Worm (Caenorhabditis elegans): ENCODE data around the gene F07E5.7.

The F07E5.7 gene

DNA sequence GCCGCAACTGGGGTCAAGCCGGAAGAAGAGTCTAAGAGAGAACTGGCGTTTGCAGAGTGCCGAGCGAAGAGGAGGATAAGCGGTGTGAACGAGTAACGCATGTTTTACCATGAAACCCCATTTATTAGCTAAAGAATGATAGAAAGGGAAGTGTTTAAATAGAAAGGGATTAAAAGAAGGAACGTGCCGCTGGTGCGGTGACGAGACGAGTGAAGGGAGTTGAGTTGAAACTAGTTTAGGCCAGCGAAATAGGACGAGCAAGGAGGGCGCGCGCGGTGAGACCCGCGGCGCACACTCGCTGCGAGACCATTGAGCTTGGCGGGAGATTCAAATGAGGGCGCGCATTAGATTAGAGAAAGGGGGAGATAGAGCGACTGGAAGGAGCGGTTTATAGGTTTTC is 24.8 kb downstream of the F07E5.7 start, which contains the start of gene math-1:
Gene math-1 (minus strand): TSS at position 101 of the 400 bp plus-strand sequence.
- peak; percentile 51; the same call in 1 of the 2 replicates for TF ChIP-seq set-16 (GFP tag; IDR thresholded peaks at IDR 0.05)

DNA sequence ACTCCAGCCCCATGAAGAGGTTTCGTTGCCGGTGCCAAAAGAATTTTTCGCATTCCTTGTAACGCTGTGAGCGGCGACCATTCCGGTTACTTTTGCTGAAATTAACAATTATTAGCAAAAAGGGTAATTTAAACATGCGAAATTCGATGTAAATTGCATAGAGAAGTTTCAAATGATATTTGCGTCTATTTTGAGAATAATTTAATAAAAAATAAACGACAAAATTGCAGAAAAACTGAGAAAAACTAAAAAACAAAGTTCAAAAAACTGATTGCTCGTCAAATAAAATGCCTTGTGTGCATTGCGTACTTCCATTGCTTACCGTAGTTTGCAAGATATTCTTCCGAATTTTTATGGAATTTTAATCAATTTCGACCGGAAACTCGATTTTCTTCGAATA is 25.8 kb downstream of the F07E5.7 start, which contains the start of gene bath-24:
Gene bath-24 (minus strand): TSS at position 101 of the 400 bp plus-strand sequence.
- no peak for TF ChIP-seq lin-13 (GFP tag; optimal IDR thresholded peaks at IDR 0.05)
- TF ChIP-seq hif-1 (tag; optimal IDR thresholded peaks at IDR 0.05), result no peak
- TF ChIP-seq snpc-1.2 (GFP tag; IDR thresholded peaks at IDR 0.05), result no peak
- no peak for TF ChIP-seq F37D6.2 (tag; optimal IDR thresholded peaks at IDR 0.05)
- TF ChIP-seq unc-62 (GFP tag; optimal IDR thresholded peaks at IDR 0.05 in 1 of 2), result no peak
- no peak for TF ChIP-seq unc-62 (tag; optimal IDR thresholded peaks at IDR 0.05)
- no peak for TF ChIP-seq nhr-76 (tag; optimal IDR thresholded peaks at IDR 0.05)
- no peak for TF ChIP-seq egl-27 (tag; optimal IDR thresholded peaks at IDR 0.05)
- TF ChIP-seq nhr-10 (tag; optimal IDR thresholded peaks at IDR 0.05), result no peak

DNA sequence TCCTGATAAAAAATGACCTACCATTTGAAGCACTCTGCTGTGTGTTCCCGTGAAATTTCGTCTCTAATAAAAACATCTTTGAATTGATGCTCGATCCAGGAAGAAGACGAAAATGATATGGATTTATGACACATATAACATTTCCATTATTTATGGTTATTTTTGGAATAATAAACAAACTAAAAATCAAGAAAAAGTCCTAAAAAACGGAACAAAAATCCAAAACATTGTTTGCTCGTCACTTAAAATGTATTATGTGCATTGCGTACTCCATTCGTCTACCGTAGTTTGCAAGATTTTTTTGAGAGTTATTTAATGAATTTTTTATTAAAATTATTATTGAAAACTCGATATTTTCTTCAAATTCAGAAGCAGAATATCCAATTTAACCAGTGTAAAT is 28.9 kb downstream of the F07E5.7 start, which contains the start of gene bath-20:
Gene bath-20 (minus strand): TSS at position 101 of the 400 bp plus-strand sequence.
- TF ChIP-seq tag-97 (GFP tag; IDR thresholded peaks at IDR 0.05) (no peak), tra-1 (GFP tag; IDR thresholded peaks at IDR 0.05) (no peak), R02D3.7 (tag; optimal IDR thresholded peaks at IDR 0.05) (no peak), nhr-48 (tag; optimal IDR thresholded peaks at IDR 0.05) (no peak), dmd-8 (GFP tag; IDR thresholded peaks at IDR 0.05) (no peak), zip-11 (GFP tag; IDR thresholded peaks at IDR 0.05) (no peak)

DNA sequence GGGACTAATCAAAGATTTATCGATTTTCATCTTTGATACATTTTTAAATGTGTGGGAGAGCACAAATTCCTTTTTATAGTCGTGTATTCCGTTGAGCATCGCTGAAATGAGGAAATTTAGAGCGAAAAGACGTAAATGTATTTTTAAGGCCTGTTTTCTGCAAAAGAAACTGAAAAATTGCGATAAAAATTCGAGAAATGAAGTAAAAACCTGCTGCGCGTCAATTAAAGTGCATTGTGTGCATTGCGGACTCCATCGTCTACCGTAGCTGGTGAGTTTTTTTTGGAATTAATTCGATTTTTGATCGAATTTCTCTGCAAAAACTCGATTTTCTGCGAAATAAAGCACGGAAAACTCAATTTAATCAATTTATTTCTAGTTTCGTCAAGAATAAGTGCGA is 32.0 kb downstream of the F07E5.7 start, which contains the start of gene bath-19:
Gene bath-19 (minus strand): TSS at position 101 of the 400 bp plus-strand sequence.
- TF ChIP-seq duxl-1 (tag; optimal IDR thresholded peaks at IDR 0.05; ENCODE audit: poor library complexity) (no peak), Y5F2A.4 (GFP tag; optimal IDR thresholded peaks at IDR 0.05) (no peak), tra-1 (GFP tag; IDR thresholded peaks at IDR 0.05) (no peak), ceh-28 (tag; optimal IDR thresholded peaks at IDR 0.05) (no peak)

DNA sequence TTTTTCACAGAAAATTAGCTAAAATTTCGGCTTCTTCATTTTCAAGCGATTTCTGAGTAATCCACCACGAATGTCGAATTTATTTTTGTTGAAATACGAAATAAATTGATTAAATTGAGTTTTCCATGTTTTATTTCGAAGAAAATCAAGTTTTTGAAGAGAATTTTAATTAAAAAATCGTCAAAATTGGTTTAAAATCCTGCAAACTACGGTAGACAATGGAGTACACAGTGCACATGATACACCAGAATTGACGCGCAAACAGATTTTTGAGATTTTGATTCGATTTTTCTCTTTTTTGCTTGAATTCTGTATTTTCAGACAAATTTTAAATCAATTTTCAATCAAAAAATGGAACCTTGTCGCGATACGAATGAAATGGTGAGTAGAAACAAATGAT is 38.0 kb downstream of the F07E5.7 start, which contains the start of gene F59H6.14:
Gene F59H6.14 (plus strand): TSS at position 301 of the 400 bp plus-strand sequence.
- TF ChIP-seq unc-62 (GFP tag; optimal IDR thresholded peaks at IDR 0.05 in 1 of 2), result no peak
- TF ChIP-seq unc-62 (tag; optimal IDR thresholded peaks at IDR 0.05), result no peak
- no peak for TF ChIP-seq arid-1 (GFP tag; conservative IDR thresholded peaks at IDR 0.05)
- no peak for TF ChIP-seq aly-2 (tag; optimal IDR thresholded peaks at IDR 0.05)
- no peak for TF ChIP-seq ceh-20 (GFP tag; IDR thresholded peaks at IDR 0.05)
- no peak for TF ChIP-seq hlh-30 (tag; optimal IDR thresholded peaks at IDR 0.05; ENCODE audit: insufficient read depth)
- TF ChIP-seq dmd-8 (GFP tag; IDR thresholded peaks at IDR 0.05), result no peak
- TF ChIP-seq F37D6.2 (tag; optimal IDR thresholded peaks at IDR 0.05), result no peak

DNA sequence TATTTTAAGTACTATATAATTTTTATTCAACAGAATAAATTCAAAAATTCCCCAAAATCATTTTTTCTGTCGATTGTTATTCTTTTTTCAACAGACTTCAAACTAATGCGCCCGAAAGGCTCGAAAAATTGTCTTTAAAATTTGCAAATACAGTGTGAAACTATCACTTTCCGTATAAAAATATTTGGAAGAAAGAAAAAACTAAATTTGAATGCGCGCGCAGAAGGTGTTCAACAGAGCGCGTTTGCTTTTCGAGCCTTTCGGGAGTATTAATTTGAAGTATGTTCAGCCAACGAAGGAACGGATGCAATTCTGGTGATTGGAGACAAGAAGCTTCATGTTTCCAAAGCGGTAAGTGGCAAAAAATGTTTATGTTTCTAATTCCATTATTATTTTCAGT is 39.0 kb downstream of the F07E5.7 start, which contains the start of gene btb-4:
Gene btb-4 (plus strand): TSS at position 35 of the 400 bp plus-strand sequence.
- TF ChIP-seq aha-1 (tag) (peak; percentile 3), dpl-1 (GFP tag; optimal IDR thresholded peaks at IDR 0.05) (peak; percentile 24), lin-38 (GFP tag; IDR thresholded peaks at IDR 0.05) (peak; percentile 68)

DNA sequence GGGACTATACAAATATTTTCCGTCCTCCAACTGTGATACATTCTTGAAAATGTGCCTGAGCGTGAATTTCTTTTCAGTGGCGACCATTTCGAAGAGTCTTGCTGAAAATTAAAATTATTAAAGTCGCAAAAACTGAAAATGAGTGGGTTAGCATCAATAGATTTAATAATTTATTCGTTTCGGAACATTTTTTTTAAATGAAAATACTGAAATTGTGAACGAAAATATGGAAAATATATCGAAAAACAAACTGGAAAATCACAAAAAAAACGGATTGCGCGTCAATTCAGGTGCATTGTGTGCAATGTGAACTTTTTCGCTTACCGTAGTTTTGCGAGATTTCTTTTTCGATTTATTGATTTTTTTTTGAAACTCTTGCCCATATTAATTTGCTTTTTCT is 39.5 kb downstream of the F07E5.7 start, which contains the start of gene bath-5:
Gene bath-5 (minus strand): TSS at position 101 of the 400 bp plus-strand sequence.
- TF ChIP-seq daf-19 (GFP tag; conservative IDR thresholded peaks at IDR 0.05), result no peak
- TF ChIP-seq F49E8.2 (tag; optimal IDR thresholded peaks at IDR 0.05; ENCODE audit: borderline replicate concordance), result no peak
- no peak for TF ChIP-seq mxl-3 (GFP tag; optimal IDR thresholded peaks at IDR 0.05)
- TF ChIP-seq hlh-11 (tag; optimal IDR thresholded peaks at IDR 0.05), result no peak
- TF ChIP-seq daf-12 (tag; optimal IDR thresholded peaks at IDR 0.05), result no peak
- no peak for TF ChIP-seq lim-7 (GFP tag; IDR thresholded peaks at IDR 0.05)
- no peak for TF ChIP-seq nhr-237 (tag; optimal IDR thresholded peaks at IDR 0.05)
- TF ChIP-seq snpc-1.2 (GFP tag; IDR thresholded peaks at IDR 0.05), result no peak
- no peak for TF ChIP-seq ZK546.5 (tag; optimal IDR thresholded peaks at IDR 0.05)
- no peak for TF ChIP-seq lin-13 (GFP tag; optimal IDR thresholded peaks at IDR 0.05)
- no peak for TF ChIP-seq tra-1 (GFP tag; IDR thresholded peaks at IDR 0.05)
- TF ChIP-seq D1046.2 (GFP tag; IDR thresholded peaks at IDR 0.05), result no peak
- no peak for TF ChIP-seq unc-130 (GFP tag; optimal IDR thresholded peaks at IDR 0.05)
- no peak for TF ChIP-seq mxl-2 (GFP tag; conservative IDR thresholded peaks at IDR 0.05)
- TF ChIP-seq ceh-28 (tag; optimal IDR thresholded peaks at IDR 0.05), result no peak
- no peak for TF ChIP-seq madf-9 (GFP tag; conservative IDR thresholded peaks at IDR 0.05)
- TF ChIP-seq nhr-28 (tag; optimal IDR thresholded peaks at IDR 0.05), result no peak
- TF ChIP-seq Y75B8A.6 (GFP tag; IDR thresholded peaks at IDR 0.05), result no peak
